Worm (Caenorhabditis elegans): ENCODE measurements around the gene clec-168.
A peak's percentile ranks its signal among the peaks of the same experiment; 100 is the strongest.

The clec-168 gene

DNA sequence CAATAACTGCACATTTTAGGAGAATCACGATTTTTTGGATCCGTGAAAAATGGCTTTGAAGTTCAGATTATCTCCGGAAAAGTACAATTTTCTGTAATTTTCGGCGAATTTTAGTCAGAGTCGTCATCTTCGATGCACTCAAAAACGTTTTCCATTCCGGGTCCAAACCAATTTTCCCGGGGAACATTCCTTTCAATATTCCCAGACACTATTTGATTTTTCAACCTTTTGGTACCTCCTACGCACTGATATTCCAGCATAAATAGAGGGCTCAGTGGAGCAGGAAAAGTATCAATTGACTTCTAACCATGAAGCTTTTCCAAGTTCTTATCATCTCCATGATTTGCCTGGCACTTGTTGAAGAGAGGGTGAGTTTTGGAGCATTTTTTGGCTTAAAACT, 25.2 kb upstream of the clec-168 start, which contains the start of gene W09G12.6:
Gene W09G12.6, plus strand, starts transcription at position 301 of the 400 bp plus-strand sequence.
- TF ChIP-seq tbx-8 (GFP tag; optimal IDR thresholded peaks at IDR 0.05) (no peak), hlh-1 (tag; optimal IDR thresholded peaks at IDR 0.05) (no peak), flh-1 (GFP tag; optimal IDR thresholded peaks at IDR 0.05) (no peak), lsy-2 (tag; optimal IDR thresholded peaks at IDR 0.05) (no peak), mab-5 (tag; optimal IDR thresholded peaks at IDR 0.05) (no peak), nhr-76 (tag; optimal IDR thresholded peaks at IDR 0.05) (no peak), sem-2 (GFP tag; optimal IDR thresholded peaks at IDR 0.05) (no peak), nhr-28 (tag; optimal IDR thresholded peaks at IDR 0.05) (no peak), nhr-2 (tag; optimal IDR thresholded peaks at IDR 0.05) (no peak), bed-3 (GFP tag; optimal IDR thresholded peaks at IDR 0.05) (no peak)

DNA sequence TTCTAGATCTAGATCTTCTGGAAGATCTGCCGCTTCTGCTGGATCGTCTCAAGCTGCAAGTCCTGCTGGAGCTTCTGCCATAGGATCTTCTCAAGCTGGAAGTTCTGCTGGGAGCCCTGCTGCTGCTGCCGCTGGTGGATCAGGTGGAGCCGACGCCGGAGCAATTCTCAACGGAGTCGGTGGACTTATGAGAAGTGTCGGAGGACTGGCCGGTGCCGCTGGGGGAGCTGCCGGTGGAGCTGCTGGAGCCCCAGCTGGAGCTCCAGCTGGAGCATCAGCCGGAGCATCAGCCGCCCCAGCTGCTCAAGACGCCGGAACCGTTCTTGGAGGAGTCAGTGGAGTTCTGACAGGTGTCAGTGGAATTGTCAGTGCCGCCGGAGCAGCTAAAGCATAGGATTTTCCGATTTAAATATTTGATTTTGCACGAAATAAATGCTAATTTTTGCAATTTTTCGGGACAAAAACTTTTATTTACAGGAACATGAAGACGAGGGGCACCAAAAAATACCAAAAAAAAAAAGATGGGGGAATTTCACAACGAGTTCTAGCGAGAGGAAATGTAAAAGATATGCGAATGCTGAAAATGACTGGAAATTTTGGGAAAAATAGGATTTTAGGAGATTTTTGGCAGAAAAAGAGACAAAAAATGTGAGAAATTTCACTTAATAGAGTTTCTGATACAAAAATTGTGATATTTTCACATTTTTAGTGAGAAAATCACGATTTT, 24.2 kb upstream of the clec-168 start:
- no peak for TF ChIP-seq ceh-43 (GFP tag; optimal IDR thresholded peaks at IDR 0.05)
- no peak for TF ChIP-seq M03D4.4 (tag; optimal IDR thresholded peaks at IDR 0.05)

DNA sequence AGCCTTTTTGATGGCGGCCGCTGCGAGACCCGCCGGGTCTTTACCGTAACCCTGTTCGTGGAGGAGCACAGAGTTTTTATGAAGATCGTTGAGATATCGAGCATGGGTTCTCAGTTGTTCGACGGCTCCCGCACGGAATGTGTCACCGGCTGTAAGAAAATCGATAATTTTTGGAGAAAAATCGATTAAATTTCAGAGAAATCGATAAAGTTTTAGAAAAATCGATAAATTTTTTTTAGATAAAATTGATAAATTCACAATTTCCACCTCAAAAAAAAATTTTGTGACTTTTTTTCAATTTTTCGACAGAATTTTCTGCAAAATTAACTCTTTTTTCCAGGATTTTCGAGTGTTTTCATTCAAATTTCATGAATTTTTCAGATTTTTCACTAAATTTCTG, 22.0 kb upstream of the clec-168 start:
- TF ChIP-seq ceh-39 (tag; optimal IDR thresholded peaks at IDR 0.05) = no peak
- TF ChIP-seq ceh-83 (GFP tag; optimal IDR thresholded peaks at IDR 0.05) = no peak
- TF ChIP-seq sptf-1 (tag; optimal IDR thresholded peaks at IDR 0.05) = no peak
- TF ChIP-seq mep-1 (tag; optimal IDR thresholded peaks at IDR 0.05) = no peak
- TF ChIP-seq ceh-43 (GFP tag; optimal IDR thresholded peaks at IDR 0.05) = no peak
- no peak for TF ChIP-seq nhr-28 (tag; optimal IDR thresholded peaks at IDR 0.05)
- no peak for TF ChIP-seq zip-8 (tag; optimal IDR thresholded peaks at IDR 0.05)
- no peak for TF ChIP-seq flh-1 (GFP tag; optimal IDR thresholded peaks at IDR 0.05)
- no peak for TF ChIP-seq snpc-4 (tag; optimal IDR thresholded peaks at IDR 0.05)
- TF ChIP-seq mab-5 (tag; optimal IDR thresholded peaks at IDR 0.05) = no peak
- TF ChIP-seq elt-3 (tag; optimal IDR thresholded peaks at IDR 0.05) = no peak

DNA sequence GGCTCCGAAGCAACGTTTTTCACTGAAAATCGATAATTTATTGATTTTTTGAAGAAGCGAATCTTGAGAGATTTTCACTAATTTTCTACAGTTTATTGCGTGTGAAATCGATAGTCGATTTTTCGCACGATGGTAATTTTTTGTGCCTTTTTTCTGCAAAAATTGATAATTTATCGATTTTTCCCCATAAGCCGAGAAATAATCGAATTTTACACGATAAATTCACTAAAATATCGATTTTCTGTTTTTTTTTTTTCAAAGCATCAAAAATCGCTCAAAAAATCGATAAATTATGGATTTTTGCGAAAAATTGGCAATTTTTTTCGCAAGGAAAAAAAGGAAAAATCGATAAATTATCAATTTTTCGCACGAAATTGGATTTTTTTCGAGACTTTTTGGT, 21.0 kb upstream of the clec-168 start:
- TF ChIP-seq nhr-12 (tag; optimal IDR thresholded peaks at IDR 0.05) (no peak), pha-4 (tag; optimal IDR thresholded peaks at IDR 0.05) (no peak), sptf-1 (tag; optimal IDR thresholded peaks at IDR 0.05) (no peak), bed-3 (GFP tag; optimal IDR thresholded peaks at IDR 0.05) (no peak), snpc-4 (tag; optimal IDR thresholded peaks at IDR 0.05) (no peak), unc-62 (GFP tag; optimal IDR thresholded peaks at IDR 0.05) (no peak), elt-1 (tag; optimal IDR thresholded peaks at IDR 0.05; ENCODE audit: borderline replicate concordance, insufficient read depth) (no peak), mab-5 (tag; optimal IDR thresholded peaks at IDR 0.05) (no peak), cnd-1 (tag; optimal IDR thresholded peaks at IDR 0.05) (no peak), lin-13 (tag; optimal IDR thresholded peaks at IDR 0.05) (no peak), lin-32 (GFP tag; optimal IDR thresholded peaks at IDR 0.05) (no peak), drap-1 (GFP tag; optimal IDR thresholded peaks at IDR 0.05) (no peak), blmp-1 (tag; optimal IDR thresholded peaks at IDR 0.05) (no peak), tbx-8 (GFP tag; optimal IDR thresholded peaks at IDR 0.05) (no peak)

DNA sequence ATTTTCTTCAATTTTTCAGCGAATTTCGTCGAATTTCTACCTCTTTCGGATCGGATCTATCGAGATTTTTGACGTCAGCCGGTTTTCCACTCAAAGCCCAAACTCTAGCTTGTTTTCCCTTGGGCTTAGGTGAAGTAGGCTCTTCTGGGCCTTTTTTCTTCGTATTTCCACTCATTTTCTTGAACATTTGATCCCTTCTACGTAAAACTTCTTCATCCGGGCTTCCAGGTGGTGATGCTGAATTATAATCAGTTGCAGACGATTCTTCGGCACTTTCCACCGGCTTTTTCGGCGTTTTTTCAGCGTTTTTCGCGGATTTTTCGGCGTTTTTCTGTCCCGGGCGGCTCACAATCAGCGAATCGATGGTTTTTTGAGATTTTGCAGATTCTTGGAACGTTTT, 18.6 kb upstream of the clec-168 start:
- TF ChIP-seq sem-2 (GFP tag; optimal IDR thresholded peaks at IDR 0.05) (no peak), nhr-76 (tag; optimal IDR thresholded peaks at IDR 0.05) (no peak), hlh-1 (tag; optimal IDR thresholded peaks at IDR 0.05) (no peak), lin-13 (tag; optimal IDR thresholded peaks at IDR 0.05) (no peak), lin-32 (GFP tag; optimal IDR thresholded peaks at IDR 0.05) (no peak), ceh-83 (GFP tag; optimal IDR thresholded peaks at IDR 0.05) (no peak), snpc-4 (tag; optimal IDR thresholded peaks at IDR 0.05) (no peak), ham-2 (GFP tag; optimal IDR thresholded peaks at IDR 0.05) (no peak)

DNA sequence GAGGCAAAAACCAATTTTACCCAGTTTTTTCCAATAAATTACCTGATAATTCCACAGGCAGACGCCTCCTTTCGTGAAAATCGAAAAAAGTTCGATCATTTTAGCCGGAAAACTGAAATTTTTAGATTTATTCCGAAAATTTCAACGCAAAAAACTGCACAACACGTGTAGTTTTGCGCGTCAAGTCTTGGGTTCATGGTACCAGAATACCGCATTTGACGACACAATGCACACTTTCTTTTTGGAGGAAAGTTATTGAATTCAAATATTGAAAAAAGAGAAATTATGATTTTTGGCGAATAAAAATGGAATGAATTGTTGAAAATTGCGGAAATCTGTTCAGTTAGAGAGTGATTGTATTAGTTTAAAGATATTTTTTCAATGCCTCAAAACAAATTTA, 17.1 kb upstream of the clec-168 start, which contains the start of gene F38A1.8:
Gene F38A1.8, minus strand, starts transcription at position 167 of the 400 bp plus-strand sequence.
- no peak for TF ChIP-seq zip-8 (tag; optimal IDR thresholded peaks at IDR 0.05)
- TF ChIP-seq mep-1 (tag; optimal IDR thresholded peaks at IDR 0.05) = peak; percentile 36
- TF ChIP-seq nhr-12 (tag; optimal IDR thresholded peaks at IDR 0.05) = no peak
- no peak for TF ChIP-seq bed-3 (GFP tag; optimal IDR thresholded peaks at IDR 0.05)
- no peak for TF ChIP-seq flh-1 (GFP tag; optimal IDR thresholded peaks at IDR 0.05)
- TF ChIP-seq sem-2 (GFP tag; optimal IDR thresholded peaks at IDR 0.05) = no peak
- no peak for TF ChIP-seq sptf-1 (tag; optimal IDR thresholded peaks at IDR 0.05)
- peak; percentile 64 for TF ChIP-seq nhr-237 (tag; optimal IDR thresholded peaks at IDR 0.05)
- TF ChIP-seq lsy-2 (tag; optimal IDR thresholded peaks at IDR 0.05) = peak; percentile 64
- TF ChIP-seq pha-4 (tag; optimal IDR thresholded peaks at IDR 0.05) = peak; percentile 32
- no peak for TF ChIP-seq elt-1 (tag; optimal IDR thresholded peaks at IDR 0.05; ENCODE audit: borderline replicate concordance, insufficient read depth)
- TF ChIP-seq lin-13 (tag; optimal IDR thresholded peaks at IDR 0.05) = peak; percentile 51
